Worm (Caenorhabditis elegans) whole organism, L3 larva: ENCODE data around the gene oac-58.

Experiments used
- ceh-28 ChIP-seq: fragments of 150-350 bp; optimal IDR thresholded peaks from 2 replicates; lab custom pipeline; 2014; ENCODE audit warnings: missing biosample characterization, missing genetic modification reagents, missing genetic modification characterization
- fos-1 ChIP-seq: fragments of 150-350 bp; optimal IDR thresholded peaks from 2 replicates; lab custom pipeline; 2014; ENCODE audit warnings: missing biosample characterization, missing genetic modification characterization
- lin-15B ChIP-seq: fragments of 150-350 bp; optimal IDR thresholded peaks from 2 replicates; lab custom pipeline; 2014; ENCODE audit warnings: missing biosample characterization, missing genetic modification characterization
- nfya-1 ChIP-seq: sonication (generic microtip); optimal IDR thresholded peaks from 2 replicates; lab custom pipeline; 2017; ENCODE audit warnings: missing genetic modification characterization, mild to moderate bottlenecking, missing compliant biosample characterization, antibody characterized with exemption, moderate library complexity; ENCODE audit not compliant: insufficient read depth
- ztf-4 ChIP-seq: fragments of 150-350 bp; optimal IDR thresholded peaks from 2 replicates; lab custom pipeline; 2014; ENCODE audit warnings: missing biosample characterization, missing genetic modification characterization

DNA sequence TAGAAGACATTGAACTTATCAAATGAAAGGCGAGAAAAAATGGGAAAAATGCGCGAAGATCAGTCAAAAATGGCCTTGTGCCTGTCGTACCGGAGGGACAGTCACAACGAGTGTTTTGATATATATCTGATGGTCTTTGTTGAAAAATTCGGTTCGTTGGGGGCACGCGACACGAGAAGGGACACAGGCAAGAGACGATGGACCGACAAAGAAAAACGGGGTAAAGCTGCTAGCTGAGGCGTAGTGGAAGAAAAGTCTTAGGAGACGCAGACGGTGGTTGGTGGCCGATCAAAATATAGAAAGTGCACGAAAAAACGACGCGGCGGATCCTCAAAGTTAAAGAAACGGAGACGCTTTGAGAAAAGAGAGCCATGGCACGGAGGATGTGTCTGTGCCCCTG, 23.8 kb upstream of the oac-58 start:
- TF ChIP-seq fos-1 (no peak), ztf-4 (no peak), nfya-1 (peak; percentile 37), ceh-28 (tag; lab: Kevin White, UChicago) (no peak), lin-15B (tag; lab: Kevin White, UChicago) (peak; percentile 25)
